Worm (Caenorhabditis elegans): ENCODE data around the gene C28H8.7.
A peak's percentile ranks its signal among the peaks of the same experiment; 100 is the strongest.

C28H8.7 gene

ce11 chrIII:5864270-5864669 is 22.5 kb downstream of the C28H8.7 start, which contains the start of gene rabn-5:
Gene rabn-5, plus strand, starts transcription at chrIII:5864553.
- TF ChIP-seq pes-1 (GFP tag; IDR thresholded peaks at IDR 0.05) (no peak), flt-1 (GFP tag; IDR thresholded peaks at IDR 0.05) (no peak), tra-4 (tag; optimal IDR thresholded peaks at IDR 0.05) (no peak), aly-1 (tag; optimal IDR thresholded peaks at IDR 0.05) (no peak), ceh-36 (tag; optimal IDR thresholded peaks at IDR 0.05) (no peak), tbx-11 (GFP tag; IDR thresholded peaks at IDR 0.05) (no peak), hmbx-1 (tag; optimal IDR thresholded peaks at IDR 0.05) (no peak), ceh-13 (GFP tag; optimal IDR thresholded peaks at IDR 0.05) (no peak), hnd-1 (tag; optimal IDR thresholded peaks at IDR 0.05) (no peak), sea-1 (GFP tag; conservative IDR thresholded peaks at IDR 0.05) (no peak), B0310.2 (tag; optimal IDR thresholded peaks at IDR 0.05) (no peak), ama-1 (optimal IDR thresholded peaks at IDR 0.05) (no peak), tbx-37 (GFP tag; conservative IDR thresholded peaks at IDR 0.05) (no peak), scrt-1 (GFP tag; IDR thresholded peaks at IDR 0.05) (no peak), hmg-4 (GFP tag; optimal IDR thresholded peaks at IDR 0.05) (no peak), ets-7 (tag; optimal IDR thresholded peaks at IDR 0.05) (no peak), F13C5.2 (tag; optimal IDR thresholded peaks at IDR 0.05) (no peak)

ce11 chrIII:5863774-5864173 is 23.0 kb downstream of the C28H8.7 start, which contains the start of gene dnpp-1:
Gene dnpp-1, minus strand, starts transcription at chrIII:5863803.
- TF ChIP-seq ceh-13 (GFP tag; optimal IDR thresholded peaks at IDR 0.05) (no peak), tbx-37 (GFP tag; conservative IDR thresholded peaks at IDR 0.05) (no peak), B0310.2 (tag; optimal IDR thresholded peaks at IDR 0.05) (no peak), hnd-1 (tag; optimal IDR thresholded peaks at IDR 0.05) (no peak), sea-1 (GFP tag; conservative IDR thresholded peaks at IDR 0.05) (no peak), scrt-1 (GFP tag; IDR thresholded peaks at IDR 0.05) (no peak), F13C5.2 (tag; optimal IDR thresholded peaks at IDR 0.05) (no peak), ets-7 (tag; optimal IDR thresholded peaks at IDR 0.05) (no peak), flt-1 (GFP tag; IDR thresholded peaks at IDR 0.05) (no peak), ama-1 (optimal IDR thresholded peaks at IDR 0.05) (no peak), tbx-11 (GFP tag; IDR thresholded peaks at IDR 0.05) (no peak), ceh-36 (tag; optimal IDR thresholded peaks at IDR 0.05) (no peak), hmbx-1 (tag; optimal IDR thresholded peaks at IDR 0.05) (no peak)

ce11 chrIII:5859008-5859407 is 27.8 kb downstream of the C28H8.7 start, which contains the start of gene dpf-4:
Gene dpf-4, plus strand, starts transcription at chrIII:5859308.
- TF ChIP-seq ceh-13 (GFP tag; optimal IDR thresholded peaks at IDR 0.05) (no peak), hmbx-1 (tag; optimal IDR thresholded peaks at IDR 0.05) (no peak), flt-1 (GFP tag; IDR thresholded peaks at IDR 0.05) (no peak), sea-1 (GFP tag; conservative IDR thresholded peaks at IDR 0.05) (no peak), B0310.2 (tag; optimal IDR thresholded peaks at IDR 0.05) (no peak), ets-7 (tag; optimal IDR thresholded peaks at IDR 0.05) (no peak), aly-1 (tag; optimal IDR thresholded peaks at IDR 0.05) (no peak), tra-4 (tag; optimal IDR thresholded peaks at IDR 0.05) (no peak), scrt-1 (GFP tag; IDR thresholded peaks at IDR 0.05) (no peak), ama-1 (optimal IDR thresholded peaks at IDR 0.05) (no peak), tbx-37 (GFP tag; conservative IDR thresholded peaks at IDR 0.05) (no peak), pes-1 (GFP tag; IDR thresholded peaks at IDR 0.05) (no peak), tbx-11 (GFP tag; IDR thresholded peaks at IDR 0.05) (no peak), F13C5.2 (tag; optimal IDR thresholded peaks at IDR 0.05) (no peak), ceh-36 (tag; optimal IDR thresholded peaks at IDR 0.05) (no peak), hnd-1 (tag; optimal IDR thresholded peaks at IDR 0.05) (no peak), hmg-4 (GFP tag; optimal IDR thresholded peaks at IDR 0.05) (no peak)

- TF ChIP-seq F13C5.2 (tag; optimal IDR thresholded peaks at IDR 0.05) = peak; percentile 65
- TF ChIP-seq ceh-36 (tag; optimal IDR thresholded peaks at IDR 0.05) = no peak
- TF ChIP-seq tbx-11 (GFP tag; IDR thresholded peaks at IDR 0.05) = no peak
- peak; percentile 3 for TF ChIP-seq hmg-4 (GFP tag; optimal IDR thresholded peaks at IDR 0.05)
Measured at ce11 chrIII:5855637-5856179, 31.1 kb downstream of the C28H8.7 start, which contains the start of the genes cct-6 and alh-9. Gene cct-6, minus strand, starts transcription at chrIII:5855687. Gene alh-9, plus strand, starts transcription at chrIII:5856018.

ce11 chrIII:5853240-5853639 is 33.6 kb downstream of the C28H8.7 start, which contains the start of gene ddx-23:
Gene ddx-23, minus strand, starts transcription at chrIII:5853269.
- TF ChIP-seq F13C5.2 (tag; optimal IDR thresholded peaks at IDR 0.05) (no peak), ceh-13 (GFP tag; optimal IDR thresholded peaks at IDR 0.05) (no peak), hnd-1 (tag; optimal IDR thresholded peaks at IDR 0.05) (no peak), ets-7 (tag; optimal IDR thresholded peaks at IDR 0.05) (no peak), sea-1 (GFP tag; conservative IDR thresholded peaks at IDR 0.05) (no peak), tbx-37 (GFP tag; conservative IDR thresholded peaks at IDR 0.05) (no peak; the same call in 1 of the 2 replicates), pes-1 (GFP tag; IDR thresholded peaks at IDR 0.05) (no peak), ceh-36 (tag; optimal IDR thresholded peaks at IDR 0.05) (no peak), ama-1 (optimal IDR thresholded peaks at IDR 0.05) (no peak), flt-1 (GFP tag; IDR thresholded peaks at IDR 0.05) (no peak), hmbx-1 (tag; optimal IDR thresholded peaks at IDR 0.05) (no peak), hmg-4 (GFP tag; optimal IDR thresholded peaks at IDR 0.05) (no peak), tra-4 (tag; optimal IDR thresholded peaks at IDR 0.05) (no peak), scrt-1 (GFP tag; IDR thresholded peaks at IDR 0.05) (no peak)

ce11 chrIII:5846412-5846811 is 40.4 kb downstream of the C28H8.7 start:
- TF ChIP-seq sea-1 (GFP tag; conservative IDR thresholded peaks at IDR 0.05) = no peak
- TF ChIP-seq tra-4 (tag; optimal IDR thresholded peaks at IDR 0.05) = no peak
- TF ChIP-seq B0310.2 (tag; optimal IDR thresholded peaks at IDR 0.05) = no peak
- no peak for TF ChIP-seq hmbx-1 (tag; optimal IDR thresholded peaks at IDR 0.05)
- no peak for TF ChIP-seq ets-7 (tag; optimal IDR thresholded peaks at IDR 0.05)
- TF ChIP-seq pes-1 (GFP tag; IDR thresholded peaks at IDR 0.05) = no peak
- no peak for TF ChIP-seq ceh-36 (tag; optimal IDR thresholded peaks at IDR 0.05)
- no peak for TF ChIP-seq ceh-13 (GFP tag; optimal IDR thresholded peaks at IDR 0.05)
- TF ChIP-seq flt-1 (GFP tag; IDR thresholded peaks at IDR 0.05) = no peak
- TF ChIP-seq tbx-37 (GFP tag; conservative IDR thresholded peaks at IDR 0.05) = no peak
- TF ChIP-seq tbx-11 (GFP tag; IDR thresholded peaks at IDR 0.05) = no peak
- no peak for TF ChIP-seq hnd-1 (tag; optimal IDR thresholded peaks at IDR 0.05)
- TF ChIP-seq ama-1 (optimal IDR thresholded peaks at IDR 0.05) = no peak
- no peak for TF ChIP-seq F13C5.2 (tag; optimal IDR thresholded peaks at IDR 0.05)
- TF ChIP-seq aly-1 (tag; optimal IDR thresholded peaks at IDR 0.05) = no peak
- no peak for TF ChIP-seq scrt-1 (GFP tag; IDR thresholded peaks at IDR 0.05)

- TF ChIP-seq aly-1 (tag; optimal IDR thresholded peaks at IDR 0.05) = no peak
- TF ChIP-seq hmbx-1 (tag; optimal IDR thresholded peaks at IDR 0.05) = no peak
- TF ChIP-seq hnd-1 (tag; optimal IDR thresholded peaks at IDR 0.05) = no peak
- TF ChIP-seq ceh-13 (GFP tag; optimal IDR thresholded peaks at IDR 0.05) = no peak
- TF ChIP-seq F13C5.2 (tag; optimal IDR thresholded peaks at IDR 0.05) = no peak
- TF ChIP-seq hmg-4 (GFP tag; optimal IDR thresholded peaks at IDR 0.05) = no peak
- no peak for TF ChIP-seq sea-1 (GFP tag; conservative IDR thresholded peaks at IDR 0.05)
- no peak for TF ChIP-seq ama-1 (optimal IDR thresholded peaks at IDR 0.05)
- no peak for TF ChIP-seq flt-1 (GFP tag; IDR thresholded peaks at IDR 0.05)
Measured at ce11 chrIII:5845483-5845882, 41.3 kb downstream of the C28H8.7 start.

Measured in whole organism, early embryonic.